Fruit fly (Drosophila melanogaster): Measurements from ENCODE around the gene CG3609.

Gene CG3609

DNA sequence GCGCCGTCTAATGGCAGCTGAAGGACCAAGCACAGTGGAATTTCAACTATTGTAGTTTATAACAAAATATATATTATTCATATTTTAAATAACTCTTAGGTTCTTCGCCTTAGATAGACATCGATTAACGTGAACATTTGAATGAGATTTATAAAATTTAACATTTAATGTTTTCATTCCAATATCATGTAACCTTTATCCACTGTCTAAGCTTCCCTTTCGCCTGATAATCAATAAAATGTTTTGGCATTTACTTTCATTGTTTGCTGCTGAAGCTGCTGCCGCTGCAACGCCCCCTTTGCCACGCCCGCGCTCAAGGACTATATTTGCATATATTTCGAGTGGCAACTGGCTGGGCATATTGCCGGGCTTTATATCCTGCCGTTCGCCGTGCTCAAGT is 20.4 kb upstream of the CG3609 start:
- TF ChIP-seq psq (optimal IDR thresholded peaks at IDR 0.05) (no peak), pan (optimal IDR thresholded peaks at IDR 0.05) (no peak), CG8478 (optimal IDR thresholded peaks at IDR 0.05) (no peak), usp (GFP tag; optimal IDR thresholded peaks at IDR 0.05) (no peak), Dll (optimal IDR thresholded peaks at IDR 0.05) (no peak), EcR (GFP tag; optimal IDR thresholded peaks at IDR 0.05) (no peak)

DNA sequence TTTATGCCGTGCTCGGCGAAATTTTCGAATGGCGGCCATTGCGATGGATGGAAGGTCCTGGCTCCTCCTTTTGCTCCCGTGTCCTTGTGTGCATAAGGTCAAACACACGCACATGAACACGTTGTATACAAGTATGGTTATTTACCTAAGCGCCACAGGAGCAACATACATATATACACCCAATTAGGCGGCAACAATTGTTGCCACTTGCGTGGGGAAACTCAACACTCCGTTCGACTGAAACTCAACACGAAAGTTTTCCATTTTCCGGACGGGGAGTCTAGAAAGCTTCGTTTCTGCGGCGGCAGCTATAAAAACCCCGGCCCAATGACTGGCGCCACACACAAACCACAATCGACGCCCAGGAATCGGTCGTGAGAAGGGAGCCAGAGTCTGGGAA is 16.9 kb upstream of the CG3609 start, which contains the start of gene CG46448:
CG46448 (plus strand) TSS at position 340 of the 400 bp plus-strand sequence.
- no peak for TF ChIP-seq EcR (GFP tag; optimal IDR thresholded peaks at IDR 0.05)
- TF ChIP-seq usp (GFP tag; optimal IDR thresholded peaks at IDR 0.05), result no peak
- TF ChIP-seq psq (optimal IDR thresholded peaks at IDR 0.05), result no peak
- TF ChIP-seq Dll (optimal IDR thresholded peaks at IDR 0.05), result no peak
- TF ChIP-seq pan (optimal IDR thresholded peaks at IDR 0.05), result no peak
- TF ChIP-seq CG8478 (optimal IDR thresholded peaks at IDR 0.05), result no peak

DNA sequence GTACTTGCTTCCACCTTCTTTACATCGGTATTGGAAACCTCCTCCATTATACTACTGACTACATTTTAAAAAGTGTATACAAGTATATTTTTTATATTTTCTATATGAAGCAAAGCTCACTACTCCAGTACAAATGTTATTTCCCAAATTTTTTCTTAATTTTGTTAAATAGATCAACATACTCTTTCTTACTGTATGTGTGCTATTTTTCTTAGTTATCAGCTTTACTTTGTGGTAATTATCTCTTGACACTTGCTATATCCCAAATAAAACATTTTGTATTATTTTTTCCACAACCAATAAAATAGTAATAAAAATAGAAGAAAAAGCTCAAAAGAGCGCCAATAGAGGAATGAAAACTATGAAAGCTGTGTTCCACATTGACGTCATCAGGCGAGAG is 16.2 kb upstream of the CG3609 start, which contains the start of gene CG43750:
CG43750 (minus strand) TSS at position 101 of the 400 bp plus-strand sequence.
- TF ChIP-seq EcR (GFP tag; optimal IDR thresholded peaks at IDR 0.05), result no peak

DNA sequence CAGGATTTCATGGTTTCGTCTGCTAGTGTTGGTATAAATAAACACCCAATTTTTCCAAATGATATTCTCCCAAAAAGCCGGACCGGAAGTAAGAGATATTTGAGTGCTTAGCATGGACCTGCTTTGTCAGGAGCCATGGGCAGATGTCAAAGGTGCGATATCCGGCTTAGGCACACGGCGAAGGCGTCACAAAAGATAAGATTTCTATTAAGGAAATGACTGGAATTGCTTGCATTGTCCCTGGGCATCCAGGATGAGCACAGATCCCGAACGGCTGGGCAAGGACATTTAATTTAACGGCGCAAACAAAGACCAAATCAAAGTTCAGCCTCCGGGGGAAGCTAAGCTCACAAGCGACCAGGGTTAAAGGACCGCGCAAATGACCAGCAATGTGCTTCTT is 11.3 kb upstream of the CG3609 start, which contains the start of gene CG3557:
CG3557 (minus strand) TSS at position 101 of the 400 bp plus-strand sequence.
- no peak for TF ChIP-seq usp (GFP tag; optimal IDR thresholded peaks at IDR 0.05)
- TF ChIP-seq CG8478 (optimal IDR thresholded peaks at IDR 0.05), result no peak
- no peak for TF ChIP-seq psq (optimal IDR thresholded peaks at IDR 0.05)
- TF ChIP-seq pan (optimal IDR thresholded peaks at IDR 0.05), result no peak
- no peak for TF ChIP-seq Dll (optimal IDR thresholded peaks at IDR 0.05)
- no peak for TF ChIP-seq EcR (GFP tag; optimal IDR thresholded peaks at IDR 0.05)

DNA sequence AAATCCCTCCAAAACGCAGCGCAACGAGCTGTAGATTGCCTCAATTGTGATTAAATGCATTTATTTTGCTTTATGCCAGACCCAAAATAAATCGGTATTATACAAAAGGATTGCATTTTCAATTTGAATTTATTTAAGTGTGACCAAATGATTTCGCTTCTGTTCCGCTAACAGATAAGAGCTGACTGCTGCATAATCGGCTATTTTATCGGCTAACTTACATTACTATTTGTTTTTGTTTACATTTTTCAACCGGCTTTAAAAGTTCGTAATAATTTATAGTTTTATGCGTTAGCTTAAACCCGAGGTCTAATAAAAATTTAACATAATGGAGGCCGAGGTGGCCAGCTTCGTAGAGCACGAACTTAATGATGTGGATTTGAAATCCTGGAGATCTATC is 8.5 kb upstream of the CG3609 start, which contains the start of gene PIG-Wa:
PIG-Wa (plus strand) TSS at position 232 of the 400 bp plus-strand sequence.
- no peak for TF ChIP-seq CG8478 (optimal IDR thresholded peaks at IDR 0.05)
- no peak for TF ChIP-seq usp (GFP tag; optimal IDR thresholded peaks at IDR 0.05)
- no peak for TF ChIP-seq Dll (optimal IDR thresholded peaks at IDR 0.05)
- no peak for TF ChIP-seq psq (optimal IDR thresholded peaks at IDR 0.05)
- TF ChIP-seq pan (optimal IDR thresholded peaks at IDR 0.05), result no peak
- TF ChIP-seq EcR (GFP tag; optimal IDR thresholded peaks at IDR 0.05), result no peak

DNA sequence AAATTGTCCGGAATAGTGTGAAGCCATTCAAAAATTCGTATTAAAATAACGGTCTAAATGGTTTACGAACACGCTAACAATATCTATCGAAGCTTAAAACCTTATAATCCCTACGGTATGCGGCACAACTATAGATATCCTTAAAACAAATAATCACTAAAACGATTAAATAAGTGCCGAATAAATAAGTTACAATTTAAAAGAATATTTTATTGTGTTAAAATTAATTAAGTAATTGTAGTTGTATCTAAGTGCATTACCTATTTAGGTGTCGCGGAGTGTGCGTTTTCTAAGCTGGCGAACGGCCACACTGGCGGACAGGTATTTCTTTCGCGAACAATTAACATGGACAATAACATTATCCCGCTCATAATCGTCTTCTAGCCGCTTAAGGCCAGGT is 6.4 kb upstream of the CG3609 start, which contains the start of gene Eogt:
Eogt (plus strand) TSS at position 293 of the 400 bp plus-strand sequence.
- TF ChIP-seq usp (GFP tag; optimal IDR thresholded peaks at IDR 0.05) (no peak), Dll (optimal IDR thresholded peaks at IDR 0.05) (no peak), psq (optimal IDR thresholded peaks at IDR 0.05) (no peak), pan (optimal IDR thresholded peaks at IDR 0.05) (no peak), CG8478 (optimal IDR thresholded peaks at IDR 0.05) (no peak), EcR (GFP tag; optimal IDR thresholded peaks at IDR 0.05) (no peak)

DNA sequence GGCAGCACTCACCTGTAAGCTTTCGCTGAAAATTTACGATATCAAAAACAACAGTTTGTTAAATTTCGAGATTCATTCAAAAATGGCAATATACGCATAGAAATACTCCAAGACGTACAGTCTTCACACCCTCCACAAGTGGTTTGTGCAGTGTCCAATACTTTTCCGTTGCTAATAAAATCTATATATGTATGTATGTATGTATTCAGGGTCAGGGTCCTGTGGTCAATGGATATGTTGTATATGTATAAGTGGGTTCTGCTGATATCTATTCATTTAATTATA is 1.9 kb upstream of the CG3609 start:
- TF ChIP-seq psq (optimal IDR thresholded peaks at IDR 0.05) (no peak), Dll (optimal IDR thresholded peaks at IDR 0.05) (no peak), pan (optimal IDR thresholded peaks at IDR 0.05) (no peak), CG8478 (optimal IDR thresholded peaks at IDR 0.05) (no peak), usp (GFP tag; optimal IDR thresholded peaks at IDR 0.05) (no peak), EcR (GFP tag; optimal IDR thresholded peaks at IDR 0.05) (no peak)

DNA sequence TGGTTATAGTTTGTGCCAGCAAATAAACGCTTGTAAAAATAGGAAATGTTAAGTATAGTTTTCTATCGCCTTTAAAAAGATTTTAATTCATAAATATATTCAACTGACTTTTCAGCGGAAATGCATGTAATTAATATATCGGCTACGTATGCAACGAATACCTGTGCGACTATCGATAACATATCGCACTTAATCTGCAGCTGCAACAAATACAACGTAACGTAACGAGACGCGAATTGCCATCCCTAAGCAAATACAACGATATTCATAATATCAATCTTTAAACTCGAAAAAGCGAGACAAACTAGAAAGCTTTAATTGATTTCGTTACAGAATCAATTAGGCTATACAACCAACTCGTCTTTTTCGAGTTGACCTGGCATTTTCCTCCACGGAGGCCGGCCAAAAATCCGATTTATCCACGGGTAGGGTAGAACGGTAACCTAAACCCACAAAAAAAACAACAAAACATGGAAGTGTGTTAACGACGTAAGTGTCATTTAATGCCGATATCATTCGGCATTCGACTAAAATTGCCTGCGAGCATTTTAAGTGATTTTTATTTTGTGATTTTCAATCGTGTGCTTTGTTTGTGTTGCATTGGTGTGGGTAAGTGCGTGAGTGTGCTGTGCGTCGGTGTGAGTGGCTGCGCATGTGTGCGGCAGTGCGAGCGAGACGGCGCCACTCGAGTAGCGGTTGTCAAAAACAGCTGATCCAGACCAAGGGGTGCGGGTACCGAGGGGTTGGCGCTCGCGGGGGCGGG is 1.4 kb upstream of the CG3609 start, which contains the start of gene Atxn7:
Atxn7 (plus strand) TSS at position 187 of the 763 bp plus-strand sequence.
- TF ChIP-seq CG8478 (optimal IDR thresholded peaks at IDR 0.05) (peak; percentile 60), EcR (GFP tag; optimal IDR thresholded peaks at IDR 0.05) (no peak), psq (optimal IDR thresholded peaks at IDR 0.05) (no peak), pan (optimal IDR thresholded peaks at IDR 0.05) (no peak), Dll (optimal IDR thresholded peaks at IDR 0.05) (no peak), usp (GFP tag; optimal IDR thresholded peaks at IDR 0.05) (no peak)

DNA sequence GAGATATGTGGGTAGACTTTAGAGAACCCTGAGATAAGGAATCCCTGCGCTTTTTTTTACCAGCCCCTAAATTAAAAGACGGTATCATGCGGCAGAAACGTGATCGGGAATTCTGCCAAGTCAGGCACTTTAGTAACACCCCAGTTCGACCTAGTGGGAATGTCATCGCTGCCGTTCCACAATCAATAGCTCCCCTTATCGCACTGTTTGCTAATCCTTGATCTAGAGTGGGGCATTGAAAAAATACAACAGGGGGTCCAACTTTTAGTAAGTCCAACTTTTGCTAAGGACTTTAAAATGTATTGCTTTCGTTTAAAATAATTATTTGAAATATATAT is 2.3 kb downstream of the CG3609 start:
- TF ChIP-seq psq (optimal IDR thresholded peaks at IDR 0.05), result no peak
- TF ChIP-seq Dll (optimal IDR thresholded peaks at IDR 0.05), result no peak
- no peak for TF ChIP-seq usp (GFP tag; optimal IDR thresholded peaks at IDR 0.05)
- no peak for TF ChIP-seq CG8478 (optimal IDR thresholded peaks at IDR 0.05)
- TF ChIP-seq pan (optimal IDR thresholded peaks at IDR 0.05), result no peak
- no peak for TF ChIP-seq EcR (GFP tag; optimal IDR thresholded peaks at IDR 0.05)

DNA sequence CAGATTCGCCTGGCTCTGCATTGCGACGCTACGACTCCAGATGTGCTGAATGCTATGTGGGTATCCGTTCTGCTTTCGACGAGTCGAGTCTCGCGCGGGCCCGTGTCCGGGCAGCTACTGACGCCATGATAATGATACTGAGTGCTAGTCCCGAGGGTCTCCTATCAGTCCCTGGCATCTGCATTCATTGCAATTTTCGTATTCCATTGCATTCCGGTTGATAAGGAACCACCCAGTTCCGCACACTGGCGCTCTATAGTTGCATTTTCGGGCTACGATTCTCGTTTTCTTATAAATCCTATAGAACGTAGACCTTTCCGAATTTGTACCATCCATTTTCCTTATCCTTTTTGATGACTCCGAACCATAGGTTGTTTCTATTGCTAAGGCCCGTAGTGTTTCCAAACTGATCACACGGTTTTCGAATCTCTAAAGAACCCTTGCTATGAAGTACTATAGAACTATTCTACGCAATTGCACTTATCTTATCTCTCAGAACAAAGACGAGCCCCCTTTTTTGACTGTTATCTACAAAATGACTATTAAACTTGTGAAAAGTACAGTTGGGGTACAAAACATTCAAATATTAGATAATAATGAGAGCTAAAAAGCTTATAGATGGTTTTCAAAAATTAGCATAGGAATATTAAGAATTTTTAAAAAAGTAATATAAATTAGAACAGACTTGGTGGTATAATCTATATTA is 2.9 kb downstream of the CG3609 start, which contains the start of gene CG3597:
CG3597 (minus strand) TSS at position 119 of the 706 bp plus-strand sequence.
- TF ChIP-seq CG8478 (optimal IDR thresholded peaks at IDR 0.05) (no peak), usp (GFP tag; optimal IDR thresholded peaks at IDR 0.05) (no peak), EcR (GFP tag; optimal IDR thresholded peaks at IDR 0.05) (no peak), psq (optimal IDR thresholded peaks at IDR 0.05) (no peak), pan (optimal IDR thresholded peaks at IDR 0.05) (no peak), Dll (optimal IDR thresholded peaks at IDR 0.05) (no peak)

DNA sequence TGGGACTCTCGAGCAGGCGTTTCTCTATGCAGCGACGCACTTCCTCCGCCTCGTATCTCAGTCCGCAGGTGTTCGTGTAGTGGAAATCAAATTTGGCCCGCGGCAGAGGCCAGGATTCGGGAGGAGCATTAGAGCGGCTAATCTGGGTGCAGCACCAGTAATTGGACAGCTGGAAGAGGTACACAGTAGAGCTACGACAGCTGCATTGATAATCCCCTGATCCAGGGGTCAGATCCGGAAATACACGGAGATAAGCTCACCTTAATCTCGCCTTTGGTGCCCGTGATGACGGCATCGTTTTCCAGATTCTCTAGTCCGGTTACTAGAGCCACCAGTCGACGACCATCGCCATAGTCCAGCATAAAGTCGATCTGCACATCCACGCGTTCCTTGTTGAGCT is 4.1 kb downstream of the CG3609 start:
- no peak for TF ChIP-seq pan (optimal IDR thresholded peaks at IDR 0.05)
- TF ChIP-seq psq (optimal IDR thresholded peaks at IDR 0.05), result no peak
- TF ChIP-seq Dll (optimal IDR thresholded peaks at IDR 0.05), result no peak
- TF ChIP-seq CG8478 (optimal IDR thresholded peaks at IDR 0.05), result no peak
- no peak for TF ChIP-seq EcR (GFP tag; optimal IDR thresholded peaks at IDR 0.05)
- TF ChIP-seq usp (GFP tag; optimal IDR thresholded peaks at IDR 0.05), result no peak

DNA sequence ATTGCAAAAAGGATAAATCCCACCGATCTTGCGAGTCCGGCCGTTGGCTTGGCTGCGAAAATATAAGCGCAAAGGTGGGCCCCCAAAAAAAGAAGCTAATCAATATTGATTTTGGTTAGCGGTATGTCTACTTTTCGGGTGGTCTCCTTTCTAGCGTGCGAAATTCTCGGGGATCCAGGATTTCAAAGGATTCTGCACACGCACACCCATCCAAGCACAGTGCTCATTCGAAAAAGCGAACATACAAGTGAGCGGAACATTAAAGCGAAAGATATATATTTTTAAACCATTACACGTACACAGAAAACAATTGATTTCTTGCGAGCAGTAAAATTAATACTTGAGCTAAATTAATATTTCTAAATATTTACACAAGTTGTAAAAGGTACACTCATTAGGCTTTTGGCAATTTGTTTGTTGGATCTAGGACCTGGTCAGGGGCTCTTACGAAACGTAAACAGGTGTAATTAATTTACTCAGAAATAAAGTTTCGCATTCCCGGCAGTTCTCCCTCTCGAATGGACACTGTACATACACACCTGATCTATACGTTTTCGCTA is 8.7 kb downstream of the CG3609 start:
- no peak for TF ChIP-seq pan (optimal IDR thresholded peaks at IDR 0.05)
